Fruit fly (Drosophila melanogaster): ENCODE data around the gene hh.

Gene hh

dm6 chr3R:23088252-23088651, 53.5 kb downstream of the hh start (continued):
- TF ChIP-seq lov (optimal IDR thresholded peaks at IDR 0.05) (no peak), lov (GFP tag; IDR thresholded peaks at IDR 0.05) (0 out of 3 replicates have a peak, but pooled peaks have one; percentile 33), lab (GFP tag; optimal IDR thresholded peaks at IDR 0.05) (peak; percentile 3)

- no peak for TF ChIP-seq CG13894 (tag; optimal IDR thresholded peaks at IDR 0.05)
- 0 out of 3 replicates have a peak, but pooled peaks have one; percentile 22 for TF ChIP-seq row (GFP tag; IDR thresholded peaks at IDR 0.05)
- TF ChIP-seq Ets65A (GFP tag): peak; percentile 90
Measured at dm6 chr3R:23081265-23081664, 60.4 kb downstream of the hh start.

Measured in whole organism, embryonic.